Fruit fly (Drosophila melanogaster) whole organism, embryonic: ENCODE results near the gene alpha-Est9.
A peak's percentile ranks its signal among the peaks of the same experiment; 100 is the strongest.

Experiments
- Aef1 ChIP-seq: fragments of 200-800 bp; sonication (Bioruptor generic); IDR thresholded peaks from 3 replicates; pipeline ENCODE4 v1.3.6; 2022; ENCODE audit warnings: missing biosample characterization, missing genetic modification characterization
- Atf3 ChIP-seq: fragments of 200-800 bp; sonication (Bioruptor generic); optimal IDR thresholded peaks from 3 replicates; lab custom pipeline; 2016; ENCODE audit warnings: missing biosample characterization, missing genetic modification characterization
- CG10209 ChIP-seq: fragments of 200-800 bp; sonication (Bioruptor generic); optimal IDR thresholded peaks from 3 replicates; lab custom pipeline; 2017; ENCODE audit warnings: missing biosample characterization, mild to moderate bottlenecking, missing genetic modification characterization, missing genetic modification reagents
- CG10565 ChIP-seq: fragments of 200-800 bp; sonication (Bioruptor generic); optimal IDR thresholded peaks from 3 replicates; lab custom pipeline; 2016; ENCODE audit warnings: missing biosample characterization, mild to moderate bottlenecking, missing genetic modification characterization
- CG11247 ChIP-seq: fragments of 200-800 bp; sonication (Bioruptor generic); IDR thresholded peaks from 2 replicates; pipeline ENCODE4 v1.3.6; 2022; ENCODE audit warnings: missing biosample characterization, missing genetic modification characterization
- CG11456 ChIP-seq: fragments of 200-800 bp; sonication (Bioruptor generic); IDR thresholded peaks from 3 replicates; pipeline ENCODE4 v1.3.6; 2022; ENCODE audit warnings: missing biosample characterization, missing genetic modification characterization
- CG1529 ChIP-seq: fragments of 200-800 bp; sonication (Bioruptor generic); optimal IDR thresholded peaks from 3 replicates; lab custom pipeline; 2018; ENCODE audit warnings: missing biosample characterization, missing genetic modification characterization
- CG15696 ChIP-seq: fragments of 200-800 bp; sonication (Bioruptor generic); optimal IDR thresholded peaks from 2 replicates; lab custom pipeline; 2019; ENCODE audit warnings: missing biosample characterization, mild to moderate bottlenecking, missing genetic modification characterization, moderate library complexity
- CG1602 ChIP-seq: fragments of 200-800 bp; sonication (Bioruptor generic); optimal IDR thresholded peaks from 3 replicates; lab custom pipeline; 2016; ENCODE audit warnings: missing biosample characterization, missing genetic modification characterization
- CG2889 ChIP-seq: fragments of 200-800 bp; sonication (Bioruptor generic); IDR thresholded peaks from 3 replicates; pipeline ENCODE4 v1.3.6; 2022; ENCODE audit warnings: missing biosample characterization, missing genetic modification characterization
- CG31388 ChIP-seq: fragments of 200-800 bp; sonication (Bioruptor generic); optimal IDR thresholded peaks from 2 replicates; lab custom pipeline; 2016; ENCODE audit warnings: missing biosample characterization, missing genetic modification characterization
- CG34224 ChIP-seq: fragments of 200-800 bp; sonication (Bioruptor generic); IDR thresholded peaks from 3 replicates; pipeline ENCODE4 v1.3.6; 2022; ENCODE audit warnings: missing biosample characterization, missing genetic modification characterization; ENCODE audit not compliant: partially characterized antibody
- CG3847 ChIP-seq: fragments of 200-800 bp; sonication (Bioruptor generic); IDR thresholded peaks from 2 replicates; pipeline ENCODE4 v1.3.6; 2022; ENCODE audit warnings: missing biosample characterization, missing genetic modification characterization
- CG4328 ChIP-seq: fragments of 200-800 bp; sonication (Bioruptor generic); optimal IDR thresholded peaks from 3 replicates; lab custom pipeline; 2017; ENCODE audit warnings: missing biosample characterization, missing genetic modification reagents, missing genetic modification characterization
- CG5180 ChIP-seq: fragments of 200-800 bp; sonication (Bioruptor generic); optimal IDR thresholded peaks from 3 replicates; lab custom pipeline; 2017; ENCODE audit warnings: missing biosample characterization, missing genetic modification characterization, mild to moderate bottlenecking, moderate library complexity, missing genetic modification reagents
- CG6254 ChIP-seq: fragments of 200-800 bp; sonication (Bioruptor generic); optimal IDR thresholded peaks from 3 replicates; lab custom pipeline; 2017; ENCODE audit warnings: mild to moderate bottlenecking, missing biosample characterization, missing genetic modification reagents, missing genetic modification characterization
- CG6813 ChIP-seq: fragments of 200-800 bp; sonication (Bioruptor generic); optimal IDR thresholded peaks from 2 replicates; lab custom pipeline; 2017; ENCODE audit warnings: missing biosample characterization, missing genetic modification characterization, mild to moderate bottlenecking, moderate library complexity, missing genetic modification reagents
- CG7372 ChIP-seq: fragments of 200-800 bp; sonication (Bioruptor generic); IDR thresholded peaks from 2 replicates; pipeline ENCODE4 v1.3.6; 2022; ENCODE audit warnings: missing biosample characterization, missing genetic modification characterization
- CG7556 ChIP-seq: fragments of 200-800 bp; sonication (Bioruptor generic); optimal IDR thresholded peaks from 2 replicates; lab custom pipeline; 2017; ENCODE audit warnings: missing biosample characterization, mild to moderate bottlenecking, missing genetic modification characterization
- CG8089 ChIP-seq: fragments of 200-800 bp; sonication (Bioruptor generic); optimal IDR thresholded peaks from 3 replicates; lab custom pipeline; 2016; ENCODE audit warnings: missing biosample characterization, missing genetic modification characterization
- CG9817 ChIP-seq: fragments of 200-800 bp; sonication (Bioruptor generic); optimal IDR thresholded peaks from 2 replicates; lab custom pipeline; 2018; ENCODE audit warnings: missing biosample characterization, mild to moderate bottlenecking, missing genetic modification characterization, moderate library complexity
- CkIIα-i1 ChIP-seq: fragments of 200-800 bp; sonication (Bioruptor generic); IDR thresholded peaks from 2 replicates; pipeline ENCODE4 v1.3.6; 2022; ENCODE audit warnings: missing biosample characterization, missing genetic modification characterization
- CrebB ChIP-seq: fragments of 200-800 bp; sonication (Bioruptor generic); optimal IDR thresholded peaks from 3 replicates; lab custom pipeline; 2018; ENCODE audit warnings: missing biosample characterization, mild to moderate bottlenecking, missing genetic modification characterization
- Dbx ChIP-seq: fragments of 200-800 bp; sonication (Bioruptor generic); IDR thresholded peaks from 3 replicates; pipeline ENCODE4 v1.3.6; 2022; ENCODE audit warnings: missing biosample characterization, missing genetic modification characterization
- Drgx ChIP-seq: fragments of 200-800 bp; sonication (Bioruptor generic); IDR thresholded peaks from 2 replicates; pipeline ENCODE4 v1.3.6; 2022; ENCODE audit warnings: missing biosample characterization, missing genetic modification characterization
- E2f2 ChIP-seq: fragments of 200-800 bp; sonication (Bioruptor generic); IDR thresholded peaks from 2 replicates; pipeline ENCODE4 v1.3.6; 2022; ENCODE audit warnings: missing biosample characterization, missing genetic modification characterization
- Fer3 ChIP-seq: fragments of 200-800 bp; sonication (Bioruptor generic); optimal IDR thresholded peaks from 2 replicates; lab custom pipeline; 2018; ENCODE audit warnings: missing biosample characterization, mild to moderate bottlenecking, missing genetic modification characterization, moderate library complexity
- HLH4C ChIP-seq: fragments of 200-800 bp; sonication (Bioruptor generic); IDR thresholded peaks from 3 replicates; pipeline ENCODE4 v1.3.6; 2022; ENCODE audit warnings: missing biosample characterization, missing genetic modification characterization; ENCODE audit not compliant: partially characterized antibody
- Lpt ChIP-seq: fragments of >200 bp; optimal IDR thresholded peaks from 2 replicates; lab custom pipeline; 2018; ENCODE audit warnings: missing biosample characterization, missing genetic modification characterization
- PHDP ChIP-seq: fragments of 200-800 bp; sonication (Bioruptor generic); optimal IDR thresholded peaks from 3 replicates; lab custom pipeline; 2018; ENCODE audit warnings: missing biosample characterization, mild to moderate bottlenecking, missing genetic modification characterization, moderate library complexity
- Poxn ChIP-seq: fragments of 200-800 bp; sonication (Bioruptor generic); IDR thresholded peaks from 2 replicates; pipeline ENCODE4 v1.3.6; 2022; ENCODE audit warnings: missing biosample characterization, missing genetic modification characterization
- Ravus ChIP-seq: fragments of 200-800 bp; sonication (Bioruptor generic); IDR thresholded peaks from 2 replicates; pipeline ENCODE4 v1.3.6; 2022; ENCODE audit warnings: missing biosample characterization, missing genetic modification characterization
- Rx ChIP-seq: fragments of 200-800 bp; sonication (Bioruptor generic); IDR thresholded peaks from 2 replicates; pipeline ENCODE4 v1.3.6; 2022; ENCODE audit warnings: missing biosample characterization, missing genetic modification characterization
- Tbp ChIP-seq: fragments of >200 bp; optimal IDR thresholded peaks from 2 replicates; lab custom pipeline; 2018; ENCODE audit warnings: missing biosample characterization, missing genetic modification characterization
- bbx ChIP-seq: fragments of 200-800 bp; sonication (Bioruptor generic); IDR thresholded peaks from 2 replicates; pipeline ENCODE4 v1.3.6; 2022; ENCODE audit warnings: missing biosample characterization, missing genetic modification characterization; ENCODE audit not compliant: partially characterized antibody
- btn ChIP-seq: fragments of 200-800 bp; sonication (Bioruptor generic); optimal IDR thresholded peaks from 2 replicates; lab custom pipeline; 2016; ENCODE audit warnings: missing biosample characterization, missing genetic modification characterization
- cg ChIP-seq: fragments of 200-800 bp; sonication (Bioruptor generic); optimal IDR thresholded peaks from 3 replicates; lab custom pipeline; 2019; ENCODE audit warnings: missing biosample characterization, mild to moderate bottlenecking, missing genetic modification characterization, moderate library complexity
- disco-r ChIP-seq: fragments of 200-800 bp; sonication (Bioruptor generic); optimal IDR thresholded peaks from 2 replicates; lab custom pipeline; 2016; ENCODE audit warnings: missing biosample characterization, missing genetic modification characterization
- esg ChIP-seq: fragments of 200-800 bp; sonication (Bioruptor generic); conservative IDR thresholded peaks from 2 replicates; pipeline ENCODE4 v1.3.6; 2022; ENCODE audit warnings: missing biosample characterization, missing genetic modification characterization
- gcm2 ChIP-seq: fragments of 200-800 bp; sonication (Bioruptor generic); optimal IDR thresholded peaks from 2 replicates; lab custom pipeline; 2016; ENCODE audit warnings: missing biosample characterization, missing genetic modification characterization
- grau ChIP-seq: fragments of 200-800 bp; optimal IDR thresholded peaks from 3 replicates; lab custom pipeline; 2019; ENCODE audit warnings: missing biosample characterization, mild to moderate bottlenecking, missing genetic modification characterization, moderate library complexity
- her ChIP-seq: fragments of 200-800 bp; sonication (Bioruptor generic); optimal IDR thresholded peaks from 2 replicates; lab custom pipeline; 2016; ENCODE audit warnings: missing biosample characterization, missing genetic modification characterization
- ken ChIP-seq: fragments of 200-800 bp; sonication (Bioruptor generic); IDR thresholded peaks from 3 replicates; pipeline ENCODE4 v1.3.6; 2022; ENCODE audit warnings: missing biosample characterization, missing genetic modification characterization
- lbe ChIP-seq: fragments of 200-800 bp; sonication (Bioruptor generic); optimal IDR thresholded peaks from 2 replicates; lab custom pipeline; 2016; ENCODE audit warnings: missing biosample characterization, mild to moderate bottlenecking, missing genetic modification characterization
- lmd ChIP-seq: fragments of 200-800 bp; sonication (Bioruptor generic); IDR thresholded peaks from 2 replicates; pipeline ENCODE4 v1.3.6; 2022; ENCODE audit warnings: missing biosample characterization, missing genetic modification characterization
- ranshi ChIP-seq: fragments of 200-800 bp; sonication (Bioruptor generic); IDR thresholded peaks from 2 replicates; pipeline ENCODE4 v1.3.6; 2022; ENCODE audit warnings: missing biosample characterization, missing genetic modification characterization
- run ChIP-seq: fragments of 200-800 bp; sonication (Bioruptor generic); optimal IDR thresholded peaks from 3 replicates; lab custom pipeline; 2018; ENCODE audit warnings: missing biosample characterization, mild to moderate bottlenecking, missing genetic modification characterization
- sim ChIP-seq: fragments of 200-800 bp; sonication (Bioruptor generic); IDR thresholded peaks from 2 replicates; pipeline ENCODE4 v1.3.6; 2022; ENCODE audit warnings: missing biosample characterization, missing genetic modification characterization
- sisA ChIP-seq: fragments of 200-800 bp; sonication (Bioruptor generic); IDR thresholded peaks from 2 replicates; pipeline ENCODE4 v1.3.6; 2022; ENCODE audit warnings: missing biosample characterization, missing genetic modification characterization
- tio ChIP-seq: fragments of 200-800 bp; sonication (Bioruptor generic); optimal IDR thresholded peaks from 2 replicates; lab custom pipeline; 2017; ENCODE audit warnings: missing biosample characterization, missing genetic modification characterization, inconsistent platforms
- tna ChIP-seq: fragments of 200-800 bp; sonication (Bioruptor generic); IDR thresholded peaks from 2 replicates; pipeline ENCODE4 v1.3.6; 2022; ENCODE audit warnings: missing biosample characterization, missing genetic modification characterization; ENCODE audit not compliant: partially characterized antibody
- twi ChIP-seq: fragments of 200-800 bp; optimal IDR thresholded peaks from 2 replicates; lab custom pipeline; 2019; ENCODE audit warnings: missing biosample characterization, mild to moderate bottlenecking, missing genetic modification characterization, moderate library complexity
- tx ChIP-seq: fragments of 200-800 bp; sonication (Bioruptor generic); optimal IDR thresholded peaks from 2 replicates; lab custom pipeline; 2016; ENCODE audit warnings: missing biosample characterization, missing genetic modification characterization

The alpha-Est9 gene

dm6 chr3R:7491453-7491853 lies 13.4 kb downstream of the alpha-Est9 start (continued):
- TF ChIP-seq CG1602 (GFP tag; lab: Kevin White, UChicago), result no peak
- TF ChIP-seq CG4328, result no peak
- TF ChIP-seq CG31388 (GFP tag; lab: Kevin White, UChicago), result no peak
- TF ChIP-seq twi, result no peak
- TF ChIP-seq ranshi (GFP tag; lab: Robert Waterston, UW), result peak; percentile 13; the same call in 1 of the 2 replicates
- no peak for TF ChIP-seq Tbp (GFP tag; lab: Kevin White, UChicago)
- TF ChIP-seq CG34224 (GFP tag; lab: Robert Waterston, UW), result peak; percentile 51
- TF ChIP-seq CG3847 (GFP tag; lab: Robert Waterston, UW), result no peak
- no peak for TF ChIP-seq Poxn (GFP tag; lab: Robert Waterston, UW)
- TF ChIP-seq CG6254 (GFP tag; lab: Kevin White, UChicago), result no peak
- no peak for TF ChIP-seq CG10565
- TF ChIP-seq PHDP (tag; lab: Kevin White, UChicago), result no peak
- TF ChIP-seq run (tag; lab: Kevin White, UChicago), result no peak
- TF ChIP-seq CG15696 (tag; lab: Kevin White, UChicago), result no peak
- peak; percentile 52; the same call in 2 of the 3 replicates for TF ChIP-seq Dbx
- no peak for TF ChIP-seq CG10209 (GFP tag; lab: Kevin White, UChicago)
- TF ChIP-seq disco-r, result no peak
- no peak for TF ChIP-seq Ravus
- TF ChIP-seq tio (GFP tag; lab: Kevin White, UChicago), result no peak
- no peak for TF ChIP-seq CG7556 (GFP tag; lab: Kevin White, UChicago)
- no peak for TF ChIP-seq CG6813
- TF ChIP-seq HLH4C, result no peak; the same call in 2 of the 3 replicates
- no peak for TF ChIP-seq lbe
- no peak for TF ChIP-seq btn (GFP tag; lab: Kevin White, UChicago)
- TF ChIP-seq sim (GFP tag; lab: Robert Waterston, UW), result no peak
- TF ChIP-seq CG11456 (GFP tag; lab: Robert Waterston, UW), result no peak
- TF ChIP-seq tx (GFP tag; lab: Kevin White, UChicago), result no peak
- TF ChIP-seq CG1529 (GFP tag; lab: Kevin White, UChicago), result no peak
- no peak for TF ChIP-seq sisA (GFP tag; lab: Robert Waterston, UW)
- no peak for TF ChIP-seq esg (GFP tag; lab: Robert Waterston, UW)
- TF ChIP-seq CkIIα-i1 (GFP tag; lab: Robert Waterston, UW), result no peak
- no peak for TF ChIP-seq gcm2 (GFP tag; lab: Kevin White, UChicago)
- no peak for TF ChIP-seq CG5180
- TF ChIP-seq Atf3 (GFP tag; lab: Kevin White, UChicago), result no peak
- no peak for TF ChIP-seq CG11247
- no peak for TF ChIP-seq Drgx
- no peak for TF ChIP-seq lmd (GFP tag; lab: Robert Waterston, UW)
- TF ChIP-seq E2f2 (GFP tag; lab: Robert Waterston, UW), result no peak
- TF ChIP-seq Lpt (GFP tag; lab: Kevin White, UChicago), result no peak
- TF ChIP-seq tna (GFP tag; lab: Robert Waterston, UW), result 0 out of 2 replicates have a peak, but pooled peaks have one; percentile 41
- TF ChIP-seq grau (tag; lab: Kevin White, UChicago), result no peak
- no peak for TF ChIP-seq CG2889 (GFP tag; lab: Robert Waterston, UW)
- TF ChIP-seq ken (GFP tag; lab: Robert Waterston, UW), result no peak
- TF ChIP-seq Rx (GFP tag; lab: Robert Waterston, UW), result no peak
- TF ChIP-seq her, result no peak
- TF ChIP-seq CrebB, result peak; percentile 7
- no peak for TF ChIP-seq CG8089 (GFP tag; lab: Kevin White, UChicago)
- TF ChIP-seq cg (GFP tag; lab: Kevin White, UChicago), result peak; percentile 41
- TF ChIP-seq bbx (GFP tag; lab: Robert Waterston, UW), result no peak
- TF ChIP-seq Aef1 (GFP tag; lab: Robert Waterston, UW), result no peak
- no peak for TF ChIP-seq CG9817
- no peak for TF ChIP-seq Fer3
- no peak for TF ChIP-seq CG7372 (GFP tag; lab: Robert Waterston, UW)
